Worm (Caenorhabditis elegans): Measurements from ENCODE around the gene AC7.3.
"Not testable (repeated sequence)": the region's sequence is repeated elsewhere in the genome, so short reads cannot be mapped to it uniquely, and the experiment has no call there.

Gene AC7.3

DNA sequence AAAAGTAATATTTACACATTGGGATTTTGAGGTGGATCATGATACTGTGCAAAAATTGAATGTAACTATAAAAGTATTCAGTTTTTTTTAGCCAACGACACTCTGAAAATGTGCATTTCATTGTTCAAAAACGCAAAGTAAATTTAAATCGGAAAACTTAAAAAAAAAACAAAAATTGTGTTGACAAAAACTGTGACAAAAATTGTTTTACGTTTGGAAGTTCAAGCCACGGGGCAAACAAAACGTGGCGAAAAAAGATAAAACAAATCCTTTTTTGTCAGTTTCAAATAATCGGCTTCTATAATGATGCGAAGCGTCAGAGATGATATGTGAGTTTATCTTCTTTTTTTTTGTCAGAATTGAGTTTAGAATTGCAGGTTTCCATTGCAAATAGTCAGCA lies at the start of gene AC7.3:
Gene AC7.3 (plus strand): TSS at position 301 of the 400 bp plus-strand sequence.
- TF ChIP-seq snpc-4 (tag; optimal IDR thresholded peaks at IDR 0.05) (no peak), lin-39 (tag; optimal IDR thresholded peaks at IDR 0.05) (no peak), skn-1 (tag; optimal IDR thresholded peaks at IDR 0.05) (no peak), mbf-1 (tag; optimal IDR thresholded peaks at IDR 0.05) (no peak), blmp-1 (tag; optimal IDR thresholded peaks at IDR 0.05; ENCODE audit: insufficient read depth) (no peak), ztf-4 (tag; optimal IDR thresholded peaks at IDR 0.05) (no peak), nhr-21 (tag; optimal IDR thresholded peaks at IDR 0.05) (no peak), sma-9 (GFP tag; optimal IDR thresholded peaks at IDR 0.05) (no peak), sma-9 (tag; optimal IDR thresholded peaks at IDR 0.05) (no peak), Y55F3AM.14 (GFP tag; optimal IDR thresholded peaks at IDR 0.05) (no peak), elt-3 (tag; optimal IDR thresholded peaks at IDR 0.05) (no peak), gmeb-1 (tag; optimal IDR thresholded peaks at IDR 0.05) (no peak), ceh-16 (tag; optimal IDR thresholded peaks at IDR 0.05) (no peak), F13H6.1 (tag; optimal IDR thresholded peaks at IDR 0.05) (no peak)

DNA sequence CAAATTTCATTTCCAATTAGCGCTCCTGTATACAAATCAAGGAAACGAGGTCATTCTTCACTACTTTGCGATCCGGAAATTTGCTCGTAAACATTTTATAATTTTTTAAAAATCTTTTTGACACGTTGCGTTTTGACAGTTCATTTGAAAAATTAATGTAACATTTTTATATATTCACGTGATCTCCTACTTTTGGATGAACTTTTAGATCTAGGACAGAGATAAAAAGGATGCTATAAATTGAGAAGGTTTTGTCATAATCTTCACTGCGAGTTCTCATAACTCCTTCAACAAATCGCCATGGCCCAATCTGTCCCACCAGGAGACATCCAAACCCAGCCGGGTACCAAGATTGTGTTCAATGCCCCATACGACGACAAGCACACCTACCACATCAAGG lies 49.4 kb upstream of the AC7.3 start, which contains the start of gene msp-57:
Gene msp-57 (plus strand): TSS at position 301 of the 400 bp plus-strand sequence.
- not testable (repeated sequence) for TF ChIP-seq unc-62 (GFP tag; optimal IDR thresholded peaks at IDR 0.05); ztf-1 (GFP tag; conservative IDR thresholded peaks at IDR 0.05); lsy-2 (tag; optimal IDR thresholded peaks at IDR 0.05)

DNA sequence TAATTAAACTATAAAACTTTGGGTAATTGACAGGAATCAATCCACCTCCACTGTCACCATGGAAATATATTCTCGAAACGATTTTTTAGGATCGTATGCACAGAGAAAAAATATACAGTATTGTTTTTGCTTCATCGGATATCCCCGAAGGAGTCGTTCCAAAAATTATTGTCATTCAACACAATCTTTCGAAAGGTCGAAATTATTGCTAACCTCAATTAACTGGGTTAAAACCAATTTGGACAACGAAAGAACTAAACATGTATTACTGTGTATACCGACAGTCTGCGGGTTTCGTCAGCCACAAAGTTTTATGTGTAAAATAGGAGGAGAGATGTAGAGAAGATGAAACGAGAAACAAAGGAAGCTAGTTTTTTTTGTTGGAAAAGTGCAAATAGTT lies 48.3 kb upstream of the AC7.3 start:
- peak; percentile 63 for TF ChIP-seq ama-1 (optimal IDR thresholded peaks at IDR 0.05)
- TF ChIP-seq ztf-11 (tag; optimal IDR thresholded peaks at IDR 0.05) = no peak
- no peak for TF ChIP-seq lin-39 (tag; optimal IDR thresholded peaks at IDR 0.05)
- no peak for TF ChIP-seq nhr-237 (tag; optimal IDR thresholded peaks at IDR 0.05)
- TF ChIP-seq lin-13 (GFP tag; optimal IDR thresholded peaks at IDR 0.05) = peak; percentile 30
- TF ChIP-seq sma-9 (GFP tag; optimal IDR thresholded peaks at IDR 0.05) = peak; percentile 28
- no peak for TF ChIP-seq sma-9 (tag; optimal IDR thresholded peaks at IDR 0.05)
- peak; percentile 11 for TF ChIP-seq nhr-21 (tag; optimal IDR thresholded peaks at IDR 0.05)
- TF ChIP-seq nhr-12 (tag; optimal IDR thresholded peaks at IDR 0.05) = no peak
- no peak for TF ChIP-seq mbf-1 (tag; optimal IDR thresholded peaks at IDR 0.05)
- TF ChIP-seq snpc-4 (tag; optimal IDR thresholded peaks at IDR 0.05) = peak; percentile 93
- TF ChIP-seq unc-39 (tag; optimal IDR thresholded peaks at IDR 0.05) = no peak
- peak; percentile 61 for TF ChIP-seq sma-3 (GFP tag; optimal IDR thresholded peaks at IDR 0.05)
- no peak for TF ChIP-seq nhr-10 (tag; optimal IDR thresholded peaks at IDR 0.05)
- peak in 1 of 2 experiments; percentile 46 for TF ChIP-seq lsy-2 (tag; optimal IDR thresholded peaks at IDR 0.05)

DNA sequence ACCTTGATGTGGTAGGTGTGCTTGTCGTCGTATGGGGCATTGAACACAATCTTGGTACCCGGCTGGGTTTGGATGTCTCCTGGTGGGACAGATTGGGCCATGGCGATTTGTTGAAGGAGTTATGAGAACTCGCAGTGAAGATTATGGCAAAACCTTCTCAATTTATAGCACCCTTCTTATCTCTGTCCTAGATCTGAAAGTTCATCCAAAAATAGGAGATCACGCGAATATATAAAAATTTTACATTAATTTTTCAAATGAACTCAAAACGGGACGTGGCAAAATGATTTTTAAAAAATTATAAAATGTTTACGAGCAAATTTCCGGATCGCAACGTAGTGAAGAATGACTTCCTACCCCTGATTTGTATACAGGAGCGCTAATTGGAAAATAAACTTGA lies 46.7 kb upstream of the AC7.3 start, which contains the start of gene msp-53:
Gene msp-53 (minus strand): TSS at position 101 of the 400 bp plus-strand sequence.
- TF ChIP-seq mdl-1 (tag; optimal IDR thresholded peaks at IDR 0.05); sma-9 (GFP tag; optimal IDR thresholded peaks at IDR 0.05); sma-9 (tag; optimal IDR thresholded peaks at IDR 0.05); nhr-23 (tag; optimal IDR thresholded peaks at IDR 0.05): not testable (repeated sequence)

DNA sequence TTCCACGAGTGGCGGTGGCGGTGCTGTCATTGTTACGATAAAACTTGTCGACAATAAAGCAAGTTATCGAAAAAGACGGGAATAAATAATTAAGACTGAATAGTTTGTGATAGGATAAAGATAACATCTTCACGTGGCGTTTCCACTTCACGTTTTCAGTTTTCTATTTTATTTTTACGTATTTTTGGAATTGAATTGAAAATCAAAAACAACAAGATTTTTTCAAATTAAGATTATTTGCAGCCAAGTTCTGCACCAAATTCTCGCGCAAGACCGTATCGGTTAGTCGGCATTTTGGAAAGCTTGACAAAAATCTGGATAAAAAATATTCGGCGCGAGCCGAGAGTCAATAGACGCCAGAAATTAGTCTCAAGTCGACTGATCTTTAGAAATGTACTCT lies 44.7 kb upstream of the AC7.3 start, which contains the start of gene ttbk-2.2:
Gene ttbk-2.2 (minus strand): TSS at position 101 of the 400 bp plus-strand sequence.
- not testable (repeated sequence) for TF ChIP-seq snpc-4, nhr-11, fos-1 (tag; optimal IDR thresholded peaks at IDR 0.05)

DNA sequence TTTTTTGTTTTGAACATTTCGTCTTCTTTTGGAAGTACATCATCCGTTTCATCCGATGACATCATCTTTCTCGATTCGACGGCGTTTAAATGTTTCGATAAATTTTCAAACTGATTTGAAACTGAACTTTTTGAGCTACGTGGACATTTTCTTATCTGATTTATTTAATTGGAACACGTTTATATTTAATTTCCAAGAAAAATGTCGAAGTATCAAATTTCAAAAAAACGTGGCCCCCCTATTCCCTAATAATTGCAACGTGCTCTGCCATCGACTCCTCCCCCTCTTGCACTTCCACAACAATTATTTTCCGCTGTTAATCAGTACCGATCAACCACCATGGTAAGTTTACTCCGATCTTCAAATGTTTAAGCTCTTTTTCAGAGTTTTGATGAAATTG lies 43.1 kb upstream of the AC7.3 start, which contains the start of the genes R13H9.6 and rmd-6:
Gene R13H9.6 (minus strand): TSS at position 101 of the 400 bp plus-strand sequence.
Gene rmd-6 (plus strand): TSS at position 305 of the 400 bp plus-strand sequence.
- not testable (repeated sequence) for TF ChIP-seq nhr-77, mbf-1, nhr-11 (tag; optimal IDR thresholded peaks at IDR 0.05)

DNA sequence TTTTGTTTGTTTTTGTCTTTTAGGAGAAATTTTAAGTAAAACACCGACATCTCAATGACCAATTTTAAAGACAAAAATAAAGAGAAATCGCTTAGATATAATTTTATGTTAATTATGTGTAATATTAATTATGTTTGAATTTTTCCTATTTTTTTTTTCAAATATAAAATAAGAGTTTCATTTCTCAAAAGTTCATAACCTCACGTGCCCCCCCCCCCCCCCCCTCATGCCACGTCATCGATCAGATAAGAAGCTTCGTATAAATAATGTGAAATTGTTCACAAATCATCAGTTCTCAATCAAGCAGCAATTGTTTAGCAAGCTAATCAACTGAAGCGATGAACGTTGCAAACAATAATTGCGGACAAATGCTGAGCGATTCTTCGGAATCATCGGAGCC lies 41.0 kb upstream of the AC7.3 start, which contains the start of gene C02B10.6:
Gene C02B10.6 (plus strand): TSS at position 301 of the 400 bp plus-strand sequence.
- TF ChIP-seq ZK546.5 (tag; optimal IDR thresholded peaks at IDR 0.05); nhr-129 (tag; optimal IDR thresholded peaks at IDR 0.05); sma-9 (GFP tag; optimal IDR thresholded peaks at IDR 0.05); sma-9 (tag; optimal IDR thresholded peaks at IDR 0.05): not testable (repeated sequence)

Measured in whole organism, L2 larva.